Fruit fly (Drosophila melanogaster) whole organism, embryonic: ENCODE results near the gene CG34348.

Experiments
- B-H2 ChIP-seq: fragments of 200-800 bp; sonication (Bioruptor generic); optimal IDR thresholded peaks from 2 replicates; lab custom pipeline; 2018; ENCODE audit warnings: missing biosample characterization, mild to moderate bottlenecking, missing genetic modification characterization
- C15 ChIP-seq: fragments of 200-800 bp; sonication (Bioruptor generic); IDR thresholded peaks from 3 replicates; pipeline ENCODE4 v1.3.6; 2022; ENCODE audit warnings: missing biosample characterization, missing genetic modification characterization
- CG10366 ChIP-seq: fragments of 200-800 bp; sonication (Bioruptor generic); IDR thresholded peaks from 2 replicates; pipeline ENCODE4 v1.3.6; 2022; ENCODE audit warnings: missing biosample characterization, missing genetic modification characterization
- CG10959 ChIP-seq: fragments of 200-800 bp; sonication (Bioruptor generic); IDR thresholded peaks from 2 replicates; pipeline ENCODE4 v1.3.6; 2022; ENCODE audit warnings: missing biosample characterization, missing genetic modification characterization
- CG11456 ChIP-seq: fragments of 200-800 bp; sonication (Bioruptor generic); IDR thresholded peaks from 3 replicates; pipeline ENCODE4 v1.3.6; 2022; ENCODE audit warnings: missing biosample characterization, missing genetic modification characterization
- CG13894 ChIP-seq: fragments of 200-800 bp; sonication (Bioruptor generic); optimal IDR thresholded peaks from 3 replicates; lab custom pipeline; 2018; ENCODE audit warnings: missing biosample characterization, mild to moderate bottlenecking, missing genetic modification characterization, moderate library complexity
- CG14710 ChIP-seq: fragments of 200-800 bp; sonication (Bioruptor generic); optimal IDR thresholded peaks from 3 replicates; lab custom pipeline; 2019; ENCODE audit warnings: missing biosample characterization, mild to moderate bottlenecking, missing genetic modification characterization, moderate library complexity
- CG15073 ChIP-seq: fragments of 200-800 bp; sonication (Bioruptor generic); optimal IDR thresholded peaks from 2 replicates; lab custom pipeline; 2016; ENCODE audit warnings: missing biosample characterization, missing genetic modification characterization
- CG17385 ChIP-seq: fragments of 200-800 bp; sonication (Bioruptor generic); optimal IDR thresholded peaks from 3 replicates; lab custom pipeline; 2018; ENCODE audit warnings: missing biosample characterization, mild to moderate bottlenecking, missing genetic modification characterization
- CG17568 ChIP-seq: fragments of 200-800 bp; sonication (Bioruptor generic); optimal IDR thresholded peaks from 2 replicates; lab custom pipeline; 2018; ENCODE audit warnings: missing biosample characterization, mild to moderate bottlenecking, missing genetic modification characterization, moderate library complexity
- CG2678 ChIP-seq: fragments of 200-800 bp; sonication (Bioruptor generic); optimal IDR thresholded peaks from 3 replicates; lab custom pipeline; 2019; ENCODE audit warnings: missing biosample characterization, mild to moderate bottlenecking, missing genetic modification characterization, moderate library complexity
- CG32532 ChIP-seq: fragments of 200-800 bp; sonication (Bioruptor generic); IDR thresholded peaks from 2 replicates; pipeline ENCODE4 v1.3.6; 2022; ENCODE audit warnings: missing biosample characterization, missing genetic modification characterization
- CG34422 ChIP-seq: fragments of 200-800 bp; sonication (Bioruptor generic); IDR thresholded peaks from 3 replicates; pipeline ENCODE4 v1.3.6; 2022; ENCODE audit warnings: missing biosample characterization, missing genetic modification characterization
- CG3726 ChIP-seq: fragments of 200-800 bp; sonication (Bioruptor generic); IDR thresholded peaks from 3 replicates; pipeline ENCODE4, ENCODE4 v1.3.6; 2022; ENCODE audit warnings: missing biosample characterization, missing genetic modification characterization
- CG5180 ChIP-seq: fragments of 200-800 bp; sonication (Bioruptor generic); optimal IDR thresholded peaks from 3 replicates; lab custom pipeline; 2017; ENCODE audit warnings: missing biosample characterization, missing genetic modification characterization, mild to moderate bottlenecking, moderate library complexity, missing genetic modification reagents
- CG6254 ChIP-seq: fragments of 200-800 bp; sonication (Bioruptor generic); optimal IDR thresholded peaks from 3 replicates; lab custom pipeline; 2017; ENCODE audit warnings: mild to moderate bottlenecking, missing biosample characterization, missing genetic modification reagents, missing genetic modification characterization
- CG7357 ChIP-seq: fragments of 200-800 bp; sonication (Bioruptor generic); IDR thresholded peaks from 3 replicates; pipeline ENCODE4 v1.3.6; 2022; ENCODE audit warnings: missing biosample characterization, missing genetic modification characterization
- CG7928 ChIP-seq: fragments of 200-800 bp; sonication (Bioruptor generic); optimal IDR thresholded peaks from 2 replicates; lab custom pipeline; 2017; ENCODE audit warnings: missing biosample characterization, mild to moderate bottlenecking, missing genetic modification characterization
- CG8765 ChIP-seq: fragments of 200-800 bp; sonication (Bioruptor generic); IDR thresholded peaks from 2 replicates; pipeline ENCODE4 v1.3.6; 2022; ENCODE audit warnings: missing biosample characterization, missing genetic modification characterization
- CG9817 ChIP-seq: fragments of 200-800 bp; sonication (Bioruptor generic); optimal IDR thresholded peaks from 2 replicates; lab custom pipeline; 2018; ENCODE audit warnings: missing biosample characterization, mild to moderate bottlenecking, missing genetic modification characterization, moderate library complexity
- CoRest ChIP-seq: fragments of 200-800 bp; sonication (Bioruptor generic); optimal IDR thresholded peaks from 3 replicates; lab custom pipeline; 2018; ENCODE audit warnings: missing biosample characterization, mild to moderate bottlenecking, missing genetic modification characterization, moderate library complexity
- Doc2 ChIP-seq: fragments of 200-800 bp; sonication (Bioruptor generic); IDR thresholded peaks from 2 replicates; pipeline ENCODE4 v1.3.6; 2022; ENCODE audit warnings: missing biosample characterization, missing genetic modification characterization
- Kr ChIP-seq: fragments of 200-800 bp; sonication (Bioruptor generic); optimal IDR thresholded peaks from 2 replicates; lab custom pipeline; 2017; ENCODE audit warnings: missing biosample characterization, mild to moderate bottlenecking, missing genetic modification characterization
- Meics ChIP-seq: fragments of 200-800 bp; sonication (Bioruptor generic); optimal IDR thresholded peaks from 2 replicates; lab custom pipeline; 2017; ENCODE audit warnings: missing biosample characterization, mild to moderate bottlenecking, missing genetic modification characterization
- NK7.1 ChIP-seq: fragments of 200-800 bp; sonication (Bioruptor generic); optimal IDR thresholded peaks from 3 replicates; lab custom pipeline; 2016; ENCODE audit warnings: missing biosample characterization, missing genetic modification characterization
- Nf-YA ChIP-seq: fragments of 200-800 bp; sonication (Bioruptor generic); IDR thresholded peaks from 2 replicates; pipeline ENCODE4 v1.3.6; 2022; ENCODE audit warnings: missing biosample characterization, missing genetic modification characterization
- Oli ChIP-seq: fragments of 200-800 bp; sonication (Bioruptor generic); optimal IDR thresholded peaks from 2 replicates; lab custom pipeline; 2018; ENCODE audit warnings: missing biosample characterization, mild to moderate bottlenecking, missing genetic modification characterization, moderate library complexity
- Sox100B ChIP-seq: fragments of 200-800 bp; sonication (Bioruptor generic); optimal IDR thresholded peaks from 3 replicates; lab custom pipeline; 2018; ENCODE audit warnings: missing biosample characterization, mild to moderate bottlenecking, missing genetic modification characterization
- Trl ChIP-seq, 3 experiments: fragments of >200 bp in 2 of 3; fragments of 200-800 bp in 1 of 3; sonication (Bioruptor generic) in 1 of 3; optimal IDR thresholded peaks; 2 replicates in 1 of 3; 3 replicates in 2 of 3; lab custom pipeline; 2016 to 2017; ENCODE audit warnings: missing biosample characterization in 1 of 3, missing genetic modification characterization in 1 of 3
- Xrp1 ChIP-seq: fragments of 200-800 bp; sonication (Bioruptor generic); IDR thresholded peaks from 2 replicates; pipeline ENCODE4 v1.3.6; 2022; ENCODE audit warnings: missing biosample characterization, missing genetic modification characterization
- da ChIP-seq: fragments of 200-800 bp; sonication (Bioruptor generic); optimal IDR thresholded peaks from 2 replicates; lab custom pipeline; 2016; ENCODE audit warnings: missing biosample characterization, missing genetic modification characterization
- dmrt99B ChIP-seq: fragments of 200-800 bp; sonication (Bioruptor generic); optimal IDR thresholded peaks from 2 replicates; lab custom pipeline; 2018; ENCODE audit warnings: missing biosample characterization, mild to moderate bottlenecking, missing genetic modification characterization, moderate library complexity
- exex ChIP-seq: fragments of 200-800 bp; sonication (Bioruptor generic); optimal IDR thresholded peaks from 4 replicates; lab custom pipeline; 2018; ENCODE audit warnings: missing biosample characterization, mild to moderate bottlenecking, missing genetic modification characterization, moderate library complexity
- fd96Cb ChIP-seq: fragments of 200-800 bp; sonication (Bioruptor generic); optimal IDR thresholded peaks from 2 replicates; lab custom pipeline; 2018; ENCODE audit warnings: missing biosample characterization, mild to moderate bottlenecking, missing genetic modification characterization, moderate library complexity
- gcm ChIP-seq: fragments of 200-800 bp; sonication (Bioruptor generic); optimal IDR thresholded peaks from 2 replicates; lab custom pipeline; 2019; ENCODE audit warnings: missing biosample characterization, mild to moderate bottlenecking, missing genetic modification characterization, moderate library complexity
- grn ChIP-seq: fragments of 200-800 bp; sonication (Bioruptor generic); optimal IDR thresholded peaks from 3 replicates; lab custom pipeline; 2017; ENCODE audit warnings: missing biosample characterization, missing genetic modification characterization
- her ChIP-seq: fragments of 200-800 bp; sonication (Bioruptor generic); optimal IDR thresholded peaks from 2 replicates; lab custom pipeline; 2016; ENCODE audit warnings: missing biosample characterization, missing genetic modification characterization
- jing ChIP-seq: fragments of 200-800 bp; sonication (Bioruptor generic); optimal IDR thresholded peaks from 2 replicates; lab custom pipeline; 2018; ENCODE audit warnings: missing biosample characterization, mild to moderate bottlenecking, missing genetic modification characterization
- lov ChIP-seq, 2 experiments: fragments of 200-800 bp in 1 of 2; fragments of >200 bp in 1 of 2; sonication (Bioruptor generic) in 1 of 2; IDR thresholded peaks in 1 of 2; optimal IDR thresholded peaks in 1 of 2; 2 replicates in 1 of 2; 3 replicates in 1 of 2; pipeline versions ENCODE4 v1.3.6 to Lab custom; 2017 to 2022; ENCODE audit warnings: missing biosample characterization in 1 of 2, missing genetic modification characterization in 1 of 2
- mam ChIP-seq: fragments of 200-800 bp; sonication (Bioruptor generic); optimal IDR thresholded peaks from 3 replicates; lab custom pipeline; 2016; ENCODE audit warnings: missing biosample characterization, missing genetic modification characterization
- p53 ChIP-seq: fragments of 200-800 bp; sonication (Bioruptor generic); optimal IDR thresholded peaks from 2 replicates; lab custom pipeline; 2016; ENCODE audit warnings: missing biosample characterization, missing genetic modification characterization
- pan ChIP-seq, 4 experiments: fragments of >200 bp in 3 of 4; fragments of 200-800 bp in 1 of 4; sonication (Bioruptor generic) in 1 of 4; optimal IDR thresholded peaks in 3 of 4; IDR thresholded peaks in 1 of 4; 2 replicates each; pipeline versions ENCODE4 v1.3.6 to Lab custom; 2017 to 2022; ENCODE audit warnings: missing biosample characterization in 2 of 4, missing genetic modification characterization in 2 of 4, mixed read lengths in 1 of 4
- pita ChIP-seq: fragments of 200-800 bp; sonication (Bioruptor generic); optimal IDR thresholded peaks from 2 replicates; lab custom pipeline; 2017; ENCODE audit warnings: missing biosample characterization, mild to moderate bottlenecking, missing genetic modification characterization
- psq ChIP-seq: fragments of 200-800 bp; sonication (Bioruptor generic); optimal IDR thresholded peaks from 2 replicates; lab custom pipeline; 2017; ENCODE audit warnings: missing biosample characterization, missing genetic modification characterization
- sc ChIP-seq, 3 experiments: fragments of >200 bp in 2 of 3; fragments of 200-800 bp in 1 of 3; sonication (Bioruptor generic) in 1 of 3; optimal IDR thresholded peaks; 2 replicates in 2 of 3; 3 replicates in 1 of 3; lab custom pipeline; 2017; ENCODE audit warnings: mild to moderate bottlenecking in 1 of 3, missing biosample characterization in 1 of 3, missing genetic modification characterization in 1 of 3, missing genetic modification reagents in 1 of 3
- sens ChIP-seq: fragments of 200-800 bp; sonication (Bioruptor generic); peaks from one replicate; lab custom pipeline; 2016; ENCODE audit warnings: missing biosample characterization, missing genetic modification characterization
- stc ChIP-seq: fragments of 200-800 bp; sonication (Bioruptor generic); IDR thresholded peaks from 2 replicates; pipeline ENCODE4 v1.3.6; 2022; ENCODE audit warnings: missing biosample characterization, missing genetic modification characterization
- tx ChIP-seq: fragments of 200-800 bp; sonication (Bioruptor generic); optimal IDR thresholded peaks from 2 replicates; lab custom pipeline; 2016; ENCODE audit warnings: missing biosample characterization, missing genetic modification characterization

The CG34348 gene

dm6 chrX:11326213-11326731 is 13.4 kb upstream of the CG34348 start (continued):
- TF ChIP-seq CG9817 (tag; lab: Kevin White, UChicago) (peak; percentile 69), pita (GFP tag; lab: Kevin White, UChicago) (no peak), Meics (peak; percentile 71), CG34422 (peak; percentile 62), tx (GFP tag; lab: Kevin White, UChicago) (peak; percentile 21), CG17385 (GFP tag; lab: Kevin White, UChicago) (peak; percentile 73), psq (GFP tag; lab: Kevin White, UChicago) (no peak), Nf-YA (no peak), lov (optimal IDR thresholded peaks at IDR 0.05; lab: Kevin White, UChicago) (no peak), lov (GFP tag; IDR thresholded peaks at IDR 0.05; lab: Robert Waterston, UW) (no peak), Oli (tag; lab: Kevin White, UChicago) (peak; percentile 81), CG10959 (no peak), Trl (optimal IDR thresholded peaks at IDR 0.05; lab: Kevin White, UChicago) (no peak), Trl (GFP tag; optimal IDR thresholded peaks at IDR 0.05; lab: Kevin White, UChicago) (peak; percentile 73), CG6254 (GFP tag; lab: Kevin White, UChicago) (peak; percentile 60), Xrp1 (peak; percentile 74), jing (peak; percentile 65), grn (GFP tag; lab: Kevin White, UChicago) (no peak), Sox100B (GFP tag; lab: Kevin White, UChicago) (peak; percentile 82), sens (peak; percentile 94), p53 (GFP tag; lab: Kevin White, UChicago) (no peak), C15 (GFP tag; lab: Robert Waterston, UW) (peak; percentile 35; the same call in 1 of the 3 replicates), CG5180 (GFP tag; lab: Kevin White, UChicago) (peak; percentile 53), stc (GFP tag; lab: Robert Waterston, UW) (peak; percentile 67), CG13894 (tag; lab: Kevin White, UChicago) (peak; percentile 39), CoRest (tag; lab: Kevin White, UChicago) (peak; percentile 80), Doc2 (0 out of 2 replicates have a peak, but pooled peaks have one; percentile 6), exex (tag; lab: Kevin White, UChicago) (peak; percentile 59), CG7928 (GFP tag; lab: Kevin White, UChicago) (peak; percentile 35), gcm (GFP tag; lab: Kevin White, UChicago) (peak; percentile 57), da (GFP tag; lab: Kevin White, UChicago) (peak; percentile 5), pan (optimal IDR thresholded peaks at IDR 0.05; lab: Kevin White, UChicago) (no peak), pan (GFP tag; optimal IDR thresholded peaks at IDR 0.05 in 1 of 2, IDR thresholded peaks at IDR 0.05 in 1 of 2) (peak in 1 of 2 experiments; percentile 44), B-H2 (GFP tag; lab: Kevin White, UChicago) (no peak), Kr (GFP tag; lab: Kevin White, UChicago) (no peak), CG8765 (GFP tag; lab: Robert Waterston, UW) (no peak), sc (optimal IDR thresholded peaks at IDR 0.05; lab: Kevin White, UChicago) (no peak), sc (GFP tag; optimal IDR thresholded peaks at IDR 0.05; lab: Kevin White, UChicago) (peak; percentile 34), NK7.1 (GFP tag; lab: Kevin White, UChicago) (peak; percentile 36), CG17568 (GFP tag; lab: Kevin White, UChicago) (no peak), dmrt99B (tag; lab: Kevin White, UChicago) (peak; percentile 83), her (GFP tag; lab: Kevin White, UChicago) (peak; percentile 49), CG15073 (GFP tag; lab: Kevin White, UChicago) (no peak), CG32532 (GFP tag; lab: Robert Waterston, UW) (peak; percentile 76), mam (peak; percentile 53), CG11456 (GFP tag; lab: Robert Waterston, UW) (no peak; the same call in 2 of the 3 replicates), CG2678 (tag; lab: Kevin White, UChicago) (peak; percentile 84), CG7357 (GFP tag; lab: Robert Waterston, UW) (0 out of 3 replicates have a peak, but pooled peaks have one; percentile 37), fd96Cb (tag; lab: Kevin White, UChicago) (peak; percentile 65), CG10366 (GFP tag; lab: Robert Waterston, UW) (peak; percentile 62), CG14710 (tag; lab: Kevin White, UChicago) (peak; percentile 46), CG3726 (GFP tag; lab: Robert Waterston, UW) (no peak)
